Worm (Caenorhabditis elegans): ENCODE data around the gene Y50D4C.3.

Y50D4C.3 gene

ce11 chrV:945144-945543 lies at the start of gene Y50D4C.3:
TSS of gene Y50D4C.3 (minus strand) at chrV:945244.
- no peak for TF ChIP-seq elt-1 (tag; optimal IDR thresholded peaks at IDR 0.05)
- no peak for TF ChIP-seq ceh-82 (tag; optimal IDR thresholded peaks at IDR 0.05)
- TF ChIP-seq Y55F3AM.14 (GFP tag; optimal IDR thresholded peaks at IDR 0.05) = no peak
- no peak for TF ChIP-seq lsy-2 (tag; optimal IDR thresholded peaks at IDR 0.05)
- no peak for TF ChIP-seq blmp-1 (tag; optimal IDR thresholded peaks at IDR 0.05; ENCODE audit: insufficient read depth)
- TF ChIP-seq mbf-1 (tag; optimal IDR thresholded peaks at IDR 0.05) = no peak

- TF ChIP-seq nhr-10 (tag; optimal IDR thresholded peaks at IDR 0.05) (no peak), lin-39 (tag; optimal IDR thresholded peaks at IDR 0.05) (no peak), R02D3.7 (tag; optimal IDR thresholded peaks at IDR 0.05) (no peak), nhr-25 (tag; optimal IDR thresholded peaks at IDR 0.05) (no peak), sem-4 (tag; optimal IDR thresholded peaks at IDR 0.05) (no peak), nhr-6 (tag; optimal IDR thresholded peaks at IDR 0.05) (no peak), unc-39 (tag; optimal IDR thresholded peaks at IDR 0.05) (no peak), nhr-11 (tag; optimal IDR thresholded peaks at IDR 0.05) (no peak), nhr-21 (tag; optimal IDR thresholded peaks at IDR 0.05) (no peak), skn-1 (tag; optimal IDR thresholded peaks at IDR 0.05) (no peak), sma-9 (GFP tag; optimal IDR thresholded peaks at IDR 0.05) (no peak), sma-9 (tag; optimal IDR thresholded peaks at IDR 0.05) (no peak), elt-1 (tag; optimal IDR thresholded peaks at IDR 0.05) (no peak), mdl-1 (tag; optimal IDR thresholded peaks at IDR 0.05) (no peak), F13H6.1 (tag; optimal IDR thresholded peaks at IDR 0.05) (no peak), blmp-1 (tag; optimal IDR thresholded peaks at IDR 0.05; ENCODE audit: insufficient read depth) (no peak), peb-1 (tag; optimal IDR thresholded peaks at IDR 0.05) (no peak)
Measured at ce11 chrV:990300-990699, 45.3 kb upstream of the Y50D4C.3 start.

- TF ChIP-seq ztf-1 (GFP tag; conservative IDR thresholded peaks at IDR 0.05) (no peak), dmd-4 (tag; optimal IDR thresholded peaks at IDR 0.05) (no peak), mdl-1 (tag; optimal IDR thresholded peaks at IDR 0.05) (no peak), alr-1 (tag; optimal IDR thresholded peaks at IDR 0.05) (no peak), nhr-21 (tag; optimal IDR thresholded peaks at IDR 0.05) (no peak), nhr-10 (tag; optimal IDR thresholded peaks at IDR 0.05) (no peak), ama-1 (optimal IDR thresholded peaks at IDR 0.05) (no peak), ZK546.5 (tag; optimal IDR thresholded peaks at IDR 0.05) (no peak), zag-1 (tag; optimal IDR thresholded peaks at IDR 0.05) (no peak), peb-1 (tag; optimal IDR thresholded peaks at IDR 0.05) (no peak), mbf-1 (tag; optimal IDR thresholded peaks at IDR 0.05) (no peak), ztf-4 (tag; optimal IDR thresholded peaks at IDR 0.05) (no peak)
Measured at ce11 chrV:983120-983519, 38.1 kb upstream of the Y50D4C.3 start.

- no peak for TF ChIP-seq nhr-25 (tag; optimal IDR thresholded peaks at IDR 0.05)
- TF ChIP-seq Y55F3AM.14 (GFP tag; optimal IDR thresholded peaks at IDR 0.05) = no peak
- TF ChIP-seq mdl-1 (tag; optimal IDR thresholded peaks at IDR 0.05) = no peak
Measured at ce11 chrV:982281-982756, 37.3 kb upstream of the Y50D4C.3 start, which contains the start of the genes Y50D4C.12 and unc-34. TSS of gene Y50D4C.12 (plus strand) at chrV:982581. TSS of gene unc-34 (plus strand) at chrV:982706.

ce11 chrV:979698-980097 lies 34.7 kb upstream of the Y50D4C.3 start:
- TF ChIP-seq snpc-4 (tag; optimal IDR thresholded peaks at IDR 0.05) = no peak
- TF ChIP-seq lin-39 (tag; optimal IDR thresholded peaks at IDR 0.05) = no peak
- no peak for TF ChIP-seq skn-1 (tag; optimal IDR thresholded peaks at IDR 0.05)
- no peak for TF ChIP-seq nhr-11 (tag; optimal IDR thresholded peaks at IDR 0.05)
- peak; percentile 54 for TF ChIP-seq crh-2 (tag; optimal IDR thresholded peaks at IDR 0.05)
- no peak for TF ChIP-seq R02D3.7 (tag; optimal IDR thresholded peaks at IDR 0.05)
- TF ChIP-seq blmp-1 (tag; optimal IDR thresholded peaks at IDR 0.05; ENCODE audit: insufficient read depth) = no peak
- no peak for TF ChIP-seq Y55F3AM.14 (GFP tag; optimal IDR thresholded peaks at IDR 0.05)
- TF ChIP-seq ZK546.5 (tag; optimal IDR thresholded peaks at IDR 0.05) = no peak
- no peak for TF ChIP-seq ceh-16 (tag; optimal IDR thresholded peaks at IDR 0.05)
- no peak for TF ChIP-seq F13H6.1 (tag; optimal IDR thresholded peaks at IDR 0.05)
- TF ChIP-seq nhr-25 (tag; optimal IDR thresholded peaks at IDR 0.05) = peak; percentile 0
- no peak for TF ChIP-seq elt-3 (tag; optimal IDR thresholded peaks at IDR 0.05)
- no peak for TF ChIP-seq dmd-4 (tag; optimal IDR thresholded peaks at IDR 0.05)
- peak in 1 of 2 experiments; percentile 69 for TF ChIP-seq lsy-2 (tag; optimal IDR thresholded peaks at IDR 0.05)
- TF ChIP-seq unc-55 (GFP tag; optimal IDR thresholded peaks at IDR 0.05) = peak; percentile 26
- no peak for TF ChIP-seq mbf-1 (tag; optimal IDR thresholded peaks at IDR 0.05)
- no peak for TF ChIP-seq ztf-11 (tag; optimal IDR thresholded peaks at IDR 0.05)
- no peak for TF ChIP-seq sma-9 (GFP tag; optimal IDR thresholded peaks at IDR 0.05)
- TF ChIP-seq sma-9 (tag; optimal IDR thresholded peaks at IDR 0.05) = no peak
- TF ChIP-seq nhr-6 (tag; optimal IDR thresholded peaks at IDR 0.05) = peak; percentile 57
- TF ChIP-seq nhr-12 (tag; optimal IDR thresholded peaks at IDR 0.05) = no peak
- TF ChIP-seq lin-11 (tag; optimal IDR thresholded peaks at IDR 0.05) = no peak
- TF ChIP-seq nhr-77 (tag; optimal IDR thresholded peaks at IDR 0.05) = no peak
- TF ChIP-seq nhr-21 (tag; optimal IDR thresholded peaks at IDR 0.05) = peak; percentile 4
- TF ChIP-seq ztf-4 (tag; optimal IDR thresholded peaks at IDR 0.05) = peak; percentile 35
- no peak for TF ChIP-seq mdl-1 (tag; optimal IDR thresholded peaks at IDR 0.05)
- peak; percentile 59 for TF ChIP-seq nhr-129 (tag; optimal IDR thresholded peaks at IDR 0.05)
- TF ChIP-seq nhr-10 (tag; optimal IDR thresholded peaks at IDR 0.05) = no peak
- no peak for TF ChIP-seq peb-1 (tag; optimal IDR thresholded peaks at IDR 0.05)
- TF ChIP-seq sem-4 (tag; optimal IDR thresholded peaks at IDR 0.05) = peak; percentile 51
- TF ChIP-seq sma-3 (GFP tag; optimal IDR thresholded peaks at IDR 0.05) = no peak
- no peak for TF ChIP-seq unc-39 (tag; optimal IDR thresholded peaks at IDR 0.05)
- no peak for TF ChIP-seq ama-1 (optimal IDR thresholded peaks at IDR 0.05)
- no peak for TF ChIP-seq elt-1 (tag; optimal IDR thresholded peaks at IDR 0.05)
- TF ChIP-seq ztf-1 (GFP tag; conservative IDR thresholded peaks at IDR 0.05) = no peak
- TF ChIP-seq zag-1 (tag; optimal IDR thresholded peaks at IDR 0.05) = no peak
- no peak for TF ChIP-seq fos-1 (tag; optimal IDR thresholded peaks at IDR 0.05)
- no peak for TF ChIP-seq unc-62 (GFP tag; optimal IDR thresholded peaks at IDR 0.05)

Data from whole organism, L2 larva.